Fruit fly (Drosophila melanogaster) whole organism, larva: ENCODE measurements around the gene EMC1.

Experiments used
- noc ChIP-seq: fragments of 200-800 bp; sonication (Bioruptor generic); optimal IDR thresholded peaks from 3 replicates; lab custom pipeline; 2019; ENCODE audit warnings: missing biosample characterization, mild to moderate bottlenecking, missing genetic modification characterization, moderate library complexity

Gene EMC1

dm6 chr3R:7907311-7907710 lies at the start of gene EMC1, which contains the start of gene Taf7:
Gene EMC1, minus strand, starts transcription at chr3R:7907363.
Gene Taf7, plus strand, starts transcription at chr3R:7907333.
- TF ChIP-seq noc (tag; lab: Kevin White, UChicago): no peak

DNA sequence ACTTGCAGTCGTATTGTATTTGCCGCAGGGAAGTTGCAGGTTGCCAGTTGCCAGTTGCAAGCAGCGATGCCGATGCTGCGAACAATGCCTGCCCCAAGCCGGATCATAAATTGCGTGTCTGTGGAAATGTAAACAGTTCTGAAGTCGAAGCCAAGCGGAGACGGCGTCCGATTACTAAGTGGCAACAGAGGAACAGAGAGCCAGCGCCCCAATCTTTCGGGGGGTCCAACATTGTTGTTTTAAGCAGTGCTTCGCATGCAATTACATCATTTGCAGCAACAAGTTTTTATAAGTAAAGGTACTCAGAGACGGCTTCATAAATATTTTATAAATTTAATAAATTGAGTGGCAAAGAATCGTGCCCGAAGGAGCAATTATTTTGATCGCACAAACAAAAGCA lies 47.3 kb upstream of the EMC1 start:
- no peak for TF ChIP-seq noc (tag; lab: Kevin White, UChicago)

DNA sequence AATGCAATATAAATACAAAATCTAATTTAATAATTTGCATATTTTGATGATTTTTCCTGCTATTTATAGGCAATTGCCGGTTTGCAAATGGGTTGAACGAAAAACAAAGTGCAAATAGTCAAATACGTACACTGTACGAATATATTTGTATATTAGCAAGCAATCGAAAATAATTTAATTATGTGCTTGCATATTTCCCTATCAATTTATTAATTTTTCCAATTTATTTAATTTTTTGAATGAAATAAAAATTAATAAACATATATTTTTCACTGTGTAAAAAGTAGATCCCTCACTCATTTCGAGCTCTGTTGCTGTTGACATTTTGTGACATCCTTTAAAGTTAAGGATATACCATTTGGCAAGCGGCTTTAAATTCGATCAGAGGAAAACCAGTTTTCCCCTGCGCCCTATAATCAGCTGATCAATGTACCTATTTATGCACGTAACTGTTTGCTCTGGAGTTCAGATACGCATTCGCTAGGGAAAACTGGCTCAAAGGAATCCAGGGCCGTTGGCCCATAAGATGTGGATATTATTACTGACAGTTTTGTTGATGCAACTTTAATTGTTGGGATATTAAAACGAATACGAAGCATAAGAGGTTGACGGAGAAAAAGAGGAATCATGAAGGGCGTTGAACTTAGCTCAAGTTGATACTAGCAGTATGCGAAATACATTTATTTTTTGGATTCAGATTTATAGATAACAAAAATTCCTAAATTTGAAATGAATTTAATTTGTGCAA lies 46.1 kb upstream of the EMC1 start:
- no peak for TF ChIP-seq noc (tag; lab: Kevin White, UChicago)

DNA sequence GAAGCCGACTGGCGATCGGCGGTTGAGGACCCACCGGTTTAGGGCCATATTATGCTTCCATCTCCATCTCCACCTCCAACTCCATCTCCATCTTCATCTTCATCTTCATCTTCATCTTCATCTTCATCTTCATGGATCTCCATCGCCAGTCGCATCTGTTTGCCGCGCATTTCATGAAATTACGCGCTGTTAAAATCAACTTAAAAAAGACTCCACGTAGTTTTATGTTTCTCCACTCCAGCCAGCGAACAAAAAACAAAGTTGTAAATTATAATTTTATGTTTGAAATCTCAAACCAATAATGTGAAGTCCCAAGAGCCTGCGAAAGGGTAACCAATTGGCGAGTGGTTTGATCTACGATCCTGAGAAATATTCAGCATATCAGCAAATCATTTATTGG lies 43.0 kb upstream of the EMC1 start:
- TF ChIP-seq noc (tag; lab: Kevin White, UChicago): no peak

- TF ChIP-seq noc (tag; lab: Kevin White, UChicago): no peak
Observed at dm6 chr3R:7947349-7947748, 40.2 kb upstream of the EMC1 start.

DNA sequence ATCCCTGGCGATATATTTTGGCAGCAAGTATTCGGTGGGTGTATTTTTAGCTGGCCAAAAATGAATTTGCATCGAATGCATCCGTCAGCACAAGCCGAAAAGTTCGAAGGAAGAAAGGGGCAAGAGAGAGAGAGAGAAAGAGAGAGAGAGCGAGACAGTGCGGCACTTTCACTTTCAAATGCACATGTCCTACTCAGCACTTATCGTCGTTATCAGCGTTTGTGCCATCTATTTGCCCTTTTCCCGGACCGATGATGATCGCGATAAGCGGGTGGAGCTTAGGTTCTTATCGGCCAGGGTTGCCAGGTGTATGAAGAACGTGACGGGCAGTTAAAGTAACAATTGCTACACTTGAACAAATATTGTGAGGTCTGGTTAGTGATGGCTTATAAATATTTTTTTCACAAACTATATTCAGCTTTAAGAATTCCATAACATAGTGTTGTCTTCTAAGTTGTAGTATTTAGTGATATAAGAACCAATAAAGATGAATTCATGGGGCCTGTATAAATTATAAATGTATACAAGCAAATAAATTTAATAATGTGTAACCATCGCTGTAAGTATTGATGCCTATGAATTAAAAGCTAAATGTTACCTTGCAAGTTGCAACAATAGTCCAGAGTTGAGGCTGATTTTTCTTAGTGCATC lies 37.7 kb upstream of the EMC1 start:
- no peak for TF ChIP-seq noc (tag; lab: Kevin White, UChicago)

DNA sequence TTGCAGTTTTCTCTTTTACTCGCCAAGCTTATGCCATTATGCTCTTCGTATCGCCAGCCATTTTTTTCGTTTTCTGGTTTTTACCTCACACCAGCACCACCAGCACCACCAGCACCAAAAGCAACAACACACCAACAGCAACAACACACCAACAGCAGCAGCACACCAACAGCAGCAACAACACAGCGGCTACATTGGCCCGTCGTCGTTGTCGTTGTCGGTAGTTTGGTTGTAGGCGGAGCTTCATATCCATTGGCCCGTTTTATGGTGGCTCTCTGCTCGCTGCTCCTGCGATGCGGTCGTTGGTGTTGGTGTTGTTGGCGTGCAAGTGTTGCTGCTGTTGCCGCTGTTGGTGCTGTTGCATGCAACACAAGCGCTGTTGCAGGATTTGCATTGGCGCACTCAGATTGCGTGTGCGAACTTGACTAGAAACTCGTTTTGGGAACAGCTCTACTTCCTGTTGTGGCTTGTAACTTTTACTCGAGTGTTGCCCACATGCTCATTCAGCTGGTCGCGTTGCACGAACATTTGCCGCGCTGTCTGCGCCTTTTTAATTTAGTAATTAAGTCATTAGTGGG lies 29.7 kb upstream of the EMC1 start:
- TF ChIP-seq noc (tag; lab: Kevin White, UChicago): no peak

DNA sequence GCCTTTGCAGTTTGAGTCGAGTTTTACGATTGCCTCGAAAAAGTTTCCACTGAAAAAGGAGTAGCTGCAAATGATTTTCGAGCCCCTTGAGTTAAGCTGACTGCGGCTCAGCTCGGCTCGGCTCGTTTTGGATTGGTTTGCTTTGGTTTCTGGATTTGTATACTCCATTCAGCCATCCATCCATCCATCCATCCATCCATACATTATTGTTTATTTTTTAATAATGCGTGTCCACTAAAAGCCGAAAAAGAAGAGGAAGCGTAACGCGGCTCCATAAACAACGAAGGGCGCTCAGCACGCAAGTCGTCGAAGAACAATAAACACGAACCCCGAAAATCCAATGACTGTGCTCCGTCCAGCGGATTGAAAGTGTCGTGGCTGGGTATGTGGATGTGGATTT lies 19.2 kb upstream of the EMC1 start:
- no peak for TF ChIP-seq noc (tag; lab: Kevin White, UChicago)

dm6 chr3R:7920196-7920595 lies 13.0 kb upstream of the EMC1 start, which contains the start of the genes CG10445 and lds:
Gene CG10445, minus strand, starts transcription at chr3R:7920299.
Gene lds, plus strand, starts transcription at chr3R:7920431.
- no peak for TF ChIP-seq noc (tag; lab: Kevin White, UChicago)

dm6 chr3R:7913551-7913950 lies 6.4 kb upstream of the EMC1 start, which contains the start of gene kipf:
Gene kipf, plus strand, starts transcription at chr3R:7913851.
- no peak for TF ChIP-seq noc (tag; lab: Kevin White, UChicago)

DNA sequence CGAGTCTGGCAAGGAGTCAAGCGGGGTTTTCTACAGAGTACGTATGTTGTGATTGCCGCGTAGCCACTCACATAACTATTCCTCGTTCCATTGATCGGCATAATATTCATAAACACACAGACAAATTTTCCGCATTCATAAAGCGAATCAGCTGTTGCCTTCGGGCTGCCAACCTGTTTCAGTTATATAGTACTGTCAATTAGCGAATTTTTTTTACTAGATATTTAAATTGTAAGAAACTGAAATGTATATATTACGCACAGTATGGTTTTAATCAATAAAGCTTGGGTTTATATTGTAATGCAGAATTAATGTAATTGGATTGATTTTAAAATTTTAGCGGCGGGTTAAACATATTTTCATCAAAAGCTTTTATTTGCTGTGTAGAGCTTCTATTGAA lies 6.0 kb upstream of the EMC1 start, which contains the start of gene Rfk:
TSS of gene Rfk (minus strand) at position 152 of the 400 bp plus-strand sequence.
- peak; percentile 47 for TF ChIP-seq noc (tag; lab: Kevin White, UChicago)

dm6 chr3R:7911482-7911881 lies 4.3 kb upstream of the EMC1 start, which contains the start of gene Prat:
Gene Prat, minus strand, starts transcription at chr3R:7911779.
- no peak for TF ChIP-seq noc (tag; lab: Kevin White, UChicago)

DNA sequence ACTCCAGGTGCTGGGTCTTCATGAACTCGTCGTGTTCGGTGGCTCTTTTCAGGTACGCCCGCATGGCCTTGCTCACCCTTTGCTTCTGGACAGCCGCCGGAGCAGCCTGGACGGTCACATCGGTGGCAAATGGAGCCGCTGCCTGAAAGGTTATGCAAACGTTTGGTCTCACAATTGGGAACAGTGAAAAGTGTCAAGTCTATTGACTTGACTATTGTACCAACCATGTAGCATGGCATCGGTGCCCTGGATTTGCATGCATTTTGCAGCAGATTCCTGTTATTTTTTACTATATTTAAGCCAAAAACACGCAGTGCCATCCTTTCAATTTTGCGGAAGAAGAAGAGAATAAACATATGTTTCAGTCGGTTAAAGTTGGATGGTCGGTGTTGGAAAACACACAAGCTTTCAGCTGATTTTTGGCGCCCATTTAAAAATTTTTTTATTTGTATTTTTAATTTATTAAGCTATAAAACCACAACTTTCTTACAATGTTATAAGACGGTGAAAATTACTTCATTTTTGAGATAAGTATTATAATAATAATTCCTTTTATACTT lies 4.8 kb downstream of the EMC1 start, which contains the start of gene mRpS9:
TSS of gene mRpS9 (minus strand) at position 355 of the 560 bp plus-strand sequence.
- TF ChIP-seq noc (tag; lab: Kevin White, UChicago): no peak

- no peak for TF ChIP-seq noc (tag; lab: Kevin White, UChicago)
Observed at dm6 chr3R:7899277-7899676, 7.9 kb downstream of the EMC1 start.

- TF ChIP-seq noc (tag; lab: Kevin White, UChicago): no peak
Observed at dm6 chr3R:7895457-7895856, 11.7 kb downstream of the EMC1 start.

dm6 chr3R:7894586-7894985 lies 12.6 kb downstream of the EMC1 start:
- no peak for TF ChIP-seq noc (tag; lab: Kevin White, UChicago)
